Fruit fly (Drosophila melanogaster): ENCODE measurements around the gene Past1.
A peak's percentile ranks its signal among the peaks of the same experiment; 100 is the strongest.

Past1 gene

dm6 chr3R:12653511-12654252 lies 43.4 kb upstream of the Past1 start (continued):
- TF ChIP-seq CG9932 (GFP tag; IDR thresholded peaks at IDR 0.05) (peak; percentile 76), pan (optimal IDR thresholded peaks at IDR 0.05) (no peak), pan (GFP tag; optimal IDR thresholded peaks at IDR 0.05 in 1 of 2, IDR thresholded peaks at IDR 0.05 in 1 of 2) (peak in 1 of 2 experiments; percentile 73), Tbp (GFP tag; optimal IDR thresholded peaks at IDR 0.05) (no peak), kah (GFP tag; optimal IDR thresholded peaks at IDR 0.05) (peak; percentile 74), Meics (GFP tag; optimal IDR thresholded peaks at IDR 0.05) (peak; percentile 81), slou (GFP tag; optimal IDR thresholded peaks at IDR 0.05) (peak; percentile 17), odd (GFP tag; optimal IDR thresholded peaks at IDR 0.05) (peak; percentile 83), CG3281 (GFP tag; optimal IDR thresholded peaks at IDR 0.05) (peak; percentile 81), pita (GFP tag; optimal IDR thresholded peaks at IDR 0.05) (no peak), wek (GFP tag; optimal IDR thresholded peaks at IDR 0.05) (peak; percentile 37), dpn (GFP tag; optimal IDR thresholded peaks at IDR 0.05) (peak; percentile 80 to 88), CG12942 (GFP tag; optimal IDR thresholded peaks at IDR 0.05) (peak; percentile 83), CG6813 (GFP tag; optimal IDR thresholded peaks at IDR 0.05) (peak; percentile 65), lbe (GFP tag; optimal IDR thresholded peaks at IDR 0.05) (no peak), Dref (GFP tag; IDR thresholded peaks at IDR 0.05) (no peak), pum (GFP tag; optimal IDR thresholded peaks at IDR 0.05) (peak; percentile 81), gce (GFP tag; IDR thresholded peaks at IDR 0.05) (peak; percentile 58; the same call in 1 of the 3 replicates), Sin3A (optimal IDR thresholded peaks at IDR 0.05) (no peak), Eip74EF (GFP tag; optimal IDR thresholded peaks at IDR 0.05) (peak in 1 of 2 experiments; percentile 82), trem (tag; optimal IDR thresholded peaks at IDR 0.05) (peak; percentile 22), stc (GFP tag; IDR thresholded peaks at IDR 0.05) (peak; percentile 87), Drgx (GFP tag; IDR thresholded peaks at IDR 0.05) (peak; percentile 77; the same call in 1 of the 2 replicates), sd (tag; optimal IDR thresholded peaks at IDR 0.05) (no peak), tio (GFP tag; optimal IDR thresholded peaks at IDR 0.05) (peak; percentile 77), CG7556 (GFP tag; optimal IDR thresholded peaks at IDR 0.05) (peak; percentile 85), dan (GFP tag; IDR thresholded peaks at IDR 0.05) (no peak), CG14441 (GFP tag; IDR thresholded peaks at IDR 0.05) (peak; percentile 87), NfI (GFP tag; optimal IDR thresholded peaks at IDR 0.05) (peak; percentile 87), eve (GFP tag; optimal IDR thresholded peaks at IDR 0.05) (no peak), Antp (GFP tag; optimal IDR thresholded peaks at IDR 0.05) (peak; percentile 89), CG11504 (tag; optimal IDR thresholded peaks at IDR 0.05) (peak; percentile 88), Hr39 (optimal IDR thresholded peaks at IDR 0.05) (no peak), ken (GFP tag; IDR thresholded peaks at IDR 0.05) (peak; percentile 79), exex (tag; optimal IDR thresholded peaks at IDR 0.05) (peak; percentile 34), CG17361 (GFP tag; IDR thresholded peaks at IDR 0.05) (peak; percentile 92), CG12236 (GFP tag; optimal IDR thresholded peaks at IDR 0.05) (peak; percentile 48), Ada2b (GFP tag; IDR thresholded peaks at IDR 0.05) (peak; percentile 77), CG4424 (GFP tag; optimal IDR thresholded peaks at IDR 0.05) (peak; percentile 72), Dip2 (GFP tag; IDR thresholded peaks at IDR 0.05) (peak; percentile 57), CG12155 (GFP tag; optimal IDR thresholded peaks at IDR 0.05) (peak; percentile 57), CG1024 (GFP tag; IDR thresholded peaks at IDR 0.05) (peak; percentile 45; the same call in 1 of the 2 replicates), CG16779 (GFP tag; IDR thresholded peaks at IDR 0.05) (no peak), CG6654 (GFP tag; optimal IDR thresholded peaks at IDR 0.05) (peak; percentile 60), ranshi (GFP tag; IDR thresholded peaks at IDR 0.05) (peak; percentile 76), H2.0 (GFP tag; IDR thresholded peaks at IDR 0.05) (peak; percentile 56; the same call in 1 of the 2 replicates), toy (GFP tag; IDR thresholded peaks at IDR 0.05) (no peak), gro (GFP tag; optimal IDR thresholded peaks at IDR 0.05) (no peak), CG14014 (GFP tag; IDR thresholded peaks at IDR 0.05) (peak; percentile 80), al (GFP tag; IDR thresholded peaks at IDR 0.05) (peak; percentile 80), cad (GFP tag; optimal IDR thresholded peaks at IDR 0.05) (no peak)

Measured in whole organism, embryonic.